Fruit fly (Drosophila melanogaster): ENCODE measurements around the gene Sfp87B.

The Sfp87B gene

dm6 chr3R:12270590-12270989, 2.3 kb upstream of the Sfp87B start, which contains the start of gene CG17738:
CG17738 (plus strand) TSS chr3R:12270890.
- TF ChIP-seq Snoo (tag; optimal IDR thresholded peaks at IDR 0.05) (no peak), D1 (tag; optimal IDR thresholded peaks at IDR 0.05) (no peak)

DNA sequence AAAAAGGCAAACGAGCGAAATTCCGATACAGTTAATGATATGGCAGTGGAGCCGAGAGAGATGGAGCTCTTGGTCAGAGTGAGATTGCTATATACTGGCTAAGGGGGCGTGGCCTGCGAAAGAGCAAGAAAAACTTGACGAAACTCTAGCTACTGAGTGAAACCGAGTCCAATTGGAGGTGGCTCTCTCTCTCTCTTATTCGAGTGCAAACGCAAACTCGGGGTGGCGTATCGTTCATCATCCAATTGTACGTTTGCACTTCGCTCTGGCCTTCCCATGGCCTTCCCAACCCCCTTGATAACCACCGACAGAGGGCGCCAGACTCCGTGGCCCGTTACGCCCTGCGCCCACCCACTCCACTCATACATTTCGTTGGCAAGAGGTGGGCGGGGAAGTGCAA, 6.1 kb downstream of the Sfp87B start:
- TF ChIP-seq EcR (GFP tag; optimal IDR thresholded peaks at IDR 0.05) (peak; percentile 20), CG14655 (GFP tag; optimal IDR thresholded peaks at IDR 0.05) (no peak), CG13204 (GFP tag; optimal IDR thresholded peaks at IDR 0.05) (peak; percentile 3)

DNA sequence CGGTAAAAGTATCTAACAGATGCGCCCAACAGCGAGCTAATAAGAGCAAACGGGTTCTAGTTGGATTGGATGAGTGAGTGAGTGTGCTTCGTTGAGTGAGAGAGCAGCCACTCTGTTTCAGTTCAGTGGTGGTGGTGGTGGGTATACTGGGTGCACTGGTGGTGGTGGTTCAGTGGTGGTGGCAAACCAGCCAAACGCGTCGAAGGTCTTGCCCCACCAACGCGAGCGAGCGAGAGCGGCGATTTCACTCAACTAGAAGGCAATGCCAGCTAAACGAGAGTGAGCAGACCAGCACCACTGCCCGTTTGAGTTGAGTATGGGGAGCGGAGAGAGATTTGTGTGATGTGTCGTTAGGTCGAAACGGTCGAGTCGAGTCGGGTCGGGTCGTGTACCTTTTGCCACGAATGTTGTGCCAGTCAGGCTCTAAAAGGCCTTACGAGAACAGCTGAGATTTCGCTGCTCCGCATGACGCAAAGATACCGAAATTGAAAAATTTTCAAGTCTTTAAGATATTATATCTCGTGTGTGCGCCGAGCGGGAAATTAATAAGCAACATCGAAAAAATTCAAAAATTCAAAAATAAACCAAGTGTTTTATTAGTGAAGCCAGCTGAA, 7.9 kb downstream of the Sfp87B start:
- peak; percentile 25; the same call in 1 of the 2 replicates for TF ChIP-seq Ets98B (GFP tag; IDR thresholded peaks at IDR 0.05)
- TF ChIP-seq CG13204 (GFP tag; optimal IDR thresholded peaks at IDR 0.05) = peak; percentile 42
- TF ChIP-seq CG17806 (tag; optimal IDR thresholded peaks at IDR 0.05) = no peak
- TF ChIP-seq CG10348 (GFP tag; IDR thresholded peaks at IDR 0.05) = no peak
- TF ChIP-seq gl (tag; optimal IDR thresholded peaks at IDR 0.05) = no peak
- TF ChIP-seq CG12605 (GFP tag; IDR thresholded peaks at IDR 0.05) = peak; percentile 47; the same call in 1 of the 2 replicates
- peak; percentile 61 for TF ChIP-seq CG32121 (GFP tag; IDR thresholded peaks at IDR 0.05)
- TF ChIP-seq EcR (GFP tag; optimal IDR thresholded peaks at IDR 0.05) = peak; percentile 92
- no peak for TF ChIP-seq CG34367 (tag; optimal IDR thresholded peaks at IDR 0.05)
- no peak for TF ChIP-seq D1 (tag; optimal IDR thresholded peaks at IDR 0.05)

DNA sequence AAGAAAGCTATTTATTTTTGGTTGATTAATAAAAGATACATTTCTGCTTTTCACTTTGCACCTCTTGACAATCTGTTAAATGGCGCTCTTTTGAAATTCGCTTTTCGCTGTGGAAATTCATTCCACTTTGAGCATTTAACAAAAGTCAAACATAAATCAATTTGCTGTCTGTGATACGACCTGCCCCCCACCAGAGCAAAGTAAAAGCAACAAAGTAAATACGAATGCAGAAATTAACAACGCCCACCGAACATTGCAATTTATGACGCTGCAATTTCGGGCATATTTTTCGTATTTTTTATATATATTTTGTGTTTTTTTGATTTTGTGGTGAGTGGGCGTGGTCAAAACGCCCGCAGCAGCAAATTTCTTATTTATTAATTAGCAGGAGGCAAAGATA, 12.7 kb downstream of the Sfp87B start:
- TF ChIP-seq CG17806 (tag; optimal IDR thresholded peaks at IDR 0.05) = no peak
- no peak for TF ChIP-seq CG10348 (GFP tag; IDR thresholded peaks at IDR 0.05)

dm6 chr3R:12288580-12289299, 15.8 kb downstream of the Sfp87B start:
- peak; percentile 54 for TF ChIP-seq CG8159 (tag; optimal IDR thresholded peaks at IDR 0.05)
- no peak for TF ChIP-seq CG10348 (GFP tag; IDR thresholded peaks at IDR 0.05)
- TF ChIP-seq D1 (tag; optimal IDR thresholded peaks at IDR 0.05) = no peak
- 0 out of 3 replicates have a peak, but pooled peaks have one; percentile 19 for TF ChIP-seq fd96Ca (GFP tag; IDR thresholded peaks at IDR 0.05)
- no peak for TF ChIP-seq CG15710 (tag; optimal IDR thresholded peaks at IDR 0.05)
- TF ChIP-seq rn (GFP tag; IDR thresholded peaks at IDR 0.05) = no peak
- no peak for TF ChIP-seq Pif1B (GFP tag; optimal IDR thresholded peaks at IDR 0.05)
- no peak for TF ChIP-seq CG32121 (GFP tag; IDR thresholded peaks at IDR 0.05)
- no peak for TF ChIP-seq Pif1A (GFP tag; optimal IDR thresholded peaks at IDR 0.05)
- peak; percentile 57 for TF ChIP-seq CG13204 (GFP tag; optimal IDR thresholded peaks at IDR 0.05)
- no peak for TF ChIP-seq CG34367 (tag; optimal IDR thresholded peaks at IDR 0.05)
- TF ChIP-seq CG17806 (tag; optimal IDR thresholded peaks at IDR 0.05) = peak; percentile 35
- no peak for TF ChIP-seq Snoo (tag; optimal IDR thresholded peaks at IDR 0.05)
- no peak for TF ChIP-seq CG12605 (GFP tag; IDR thresholded peaks at IDR 0.05)
- 0 out of 3 replicates have a peak, but pooled peaks have one; percentile 46 for TF ChIP-seq CG4496 (GFP tag; IDR thresholded peaks at IDR 0.05)
- TF ChIP-seq CG14655 (GFP tag; optimal IDR thresholded peaks at IDR 0.05) = peak; percentile 48
- TF ChIP-seq CG8301 (tag; optimal IDR thresholded peaks at IDR 0.05) = peak; percentile 32
- TF ChIP-seq CG9948 (tag; optimal IDR thresholded peaks at IDR 0.05) = peak; percentile 41
- no peak for TF ChIP-seq gl (tag; optimal IDR thresholded peaks at IDR 0.05)
- TF ChIP-seq Ets98B (GFP tag; IDR thresholded peaks at IDR 0.05) = no peak; the same call in 1 of the 2 replicates

DNA sequence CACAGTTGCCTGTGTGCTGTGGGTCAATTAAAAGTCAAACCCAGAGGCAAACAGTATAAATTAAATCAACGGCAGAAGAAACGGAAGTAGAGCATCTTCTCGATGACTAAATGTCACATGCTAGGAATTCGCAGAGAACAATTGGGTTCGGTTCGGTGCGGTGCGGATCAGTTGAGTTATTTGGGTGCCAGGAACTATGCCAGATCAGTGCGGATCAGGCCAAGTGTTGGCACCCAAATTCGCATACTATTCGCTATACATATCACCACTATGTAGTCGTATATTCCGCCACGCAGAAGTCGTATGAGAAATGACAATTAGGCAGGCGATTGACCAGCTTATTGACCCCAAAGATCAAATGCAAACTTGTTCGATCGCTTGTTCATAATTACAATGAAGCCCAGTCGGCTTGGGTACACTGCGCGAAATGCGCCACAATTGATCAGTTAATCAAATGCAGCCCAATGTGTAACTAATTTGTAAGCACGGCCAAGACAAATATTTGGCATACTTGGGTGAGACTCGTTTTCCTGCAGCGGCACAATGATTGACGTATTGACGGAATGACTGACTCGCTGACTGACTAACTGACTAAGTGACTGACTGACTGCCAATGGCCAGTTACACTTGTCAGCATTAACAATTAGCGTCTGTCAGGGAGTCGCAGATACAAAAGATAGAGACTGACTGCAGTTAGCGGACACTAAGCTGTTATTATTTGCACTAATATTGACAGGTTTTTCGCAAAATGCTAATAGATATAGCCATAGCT, 17.7 kb downstream of the Sfp87B start:
- TF ChIP-seq CG4496 (GFP tag; IDR thresholded peaks at IDR 0.05) (no peak), CG32121 (GFP tag; IDR thresholded peaks at IDR 0.05) (peak; percentile 54)

DNA sequence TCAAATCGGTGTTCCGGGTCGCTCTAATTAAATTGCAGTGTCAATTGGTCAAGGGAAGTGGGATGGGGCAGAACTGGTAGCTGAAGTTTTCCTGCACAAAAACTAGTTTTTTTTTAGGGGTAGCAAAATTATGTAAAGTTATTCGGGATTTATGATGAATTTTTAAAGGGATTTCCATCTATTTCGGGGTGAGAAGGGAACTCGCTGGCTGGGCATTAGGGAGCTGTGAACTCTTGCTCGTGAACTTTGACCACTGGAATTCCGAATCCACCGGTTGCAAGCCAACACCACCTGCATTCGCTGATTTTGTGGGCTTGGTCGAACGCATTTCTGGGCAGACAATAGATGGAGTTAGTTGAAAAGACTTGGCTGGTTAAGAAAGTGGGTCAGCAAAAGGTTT, 18.9 kb downstream of the Sfp87B start:
- TF ChIP-seq Pif1A (GFP tag; optimal IDR thresholded peaks at IDR 0.05) (no peak), CG34367 (tag; optimal IDR thresholded peaks at IDR 0.05) (no peak), CG8301 (tag; optimal IDR thresholded peaks at IDR 0.05) (no peak), CG14655 (GFP tag; optimal IDR thresholded peaks at IDR 0.05) (no peak), CG15710 (tag; optimal IDR thresholded peaks at IDR 0.05) (no peak), EcR (GFP tag; optimal IDR thresholded peaks at IDR 0.05) (no peak), Ets98B (GFP tag; IDR thresholded peaks at IDR 0.05) (no peak), Snoo (tag; optimal IDR thresholded peaks at IDR 0.05) (no peak), D1 (tag; optimal IDR thresholded peaks at IDR 0.05) (no peak), CG9948 (tag; optimal IDR thresholded peaks at IDR 0.05) (no peak), fd96Ca (GFP tag; IDR thresholded peaks at IDR 0.05) (no peak), CG13204 (GFP tag; optimal IDR thresholded peaks at IDR 0.05) (no peak), rn (GFP tag; IDR thresholded peaks at IDR 0.05) (no peak), CG12605 (GFP tag; IDR thresholded peaks at IDR 0.05) (no peak), CG17806 (tag; optimal IDR thresholded peaks at IDR 0.05) (no peak), CG4496 (GFP tag; IDR thresholded peaks at IDR 0.05) (no peak), CG32121 (GFP tag; IDR thresholded peaks at IDR 0.05) (no peak)
